Fruit fly (Drosophila melanogaster) whole organism, larva: ENCODE results near the gene Mocs2B.

ENCODE experiments used
- noc ChIP-seq: fragments of 200-800 bp; sonication (Bioruptor generic); optimal IDR thresholded peaks from 3 replicates; lab custom pipeline; 2019; ENCODE audit warnings: missing biosample characterization, mild to moderate bottlenecking, missing genetic modification characterization, moderate library complexity

Mocs2B gene

DNA sequence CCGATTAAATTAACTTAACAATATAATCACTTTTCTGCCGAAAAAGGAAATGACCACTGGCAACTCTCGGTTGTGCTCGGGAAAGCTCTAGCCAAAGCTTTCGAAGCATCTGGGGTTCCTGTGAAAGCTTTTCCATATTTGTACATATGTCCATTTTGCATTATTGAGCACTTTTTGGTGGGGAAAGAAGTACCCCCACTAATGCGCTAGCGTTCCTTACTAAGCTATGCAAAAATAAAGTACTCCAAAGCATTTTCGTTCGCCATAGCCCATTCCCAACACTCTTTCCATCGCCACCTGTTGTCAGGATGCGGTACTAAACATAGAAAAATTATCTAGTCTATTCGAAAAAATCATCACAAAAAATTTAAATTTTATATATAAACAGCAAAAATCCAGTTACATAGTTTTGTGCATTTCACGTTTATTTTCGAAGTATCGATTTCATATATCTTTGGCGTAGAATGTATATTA is 14.7 kb downstream of the Mocs2B start, which contains the start of gene Nepl16:
Nepl16 (minus strand) TSS at position 51 of the 474 bp plus-strand sequence.
- TF ChIP-seq noc (tag; lab: Kevin White, UChicago) = no peak

DNA sequence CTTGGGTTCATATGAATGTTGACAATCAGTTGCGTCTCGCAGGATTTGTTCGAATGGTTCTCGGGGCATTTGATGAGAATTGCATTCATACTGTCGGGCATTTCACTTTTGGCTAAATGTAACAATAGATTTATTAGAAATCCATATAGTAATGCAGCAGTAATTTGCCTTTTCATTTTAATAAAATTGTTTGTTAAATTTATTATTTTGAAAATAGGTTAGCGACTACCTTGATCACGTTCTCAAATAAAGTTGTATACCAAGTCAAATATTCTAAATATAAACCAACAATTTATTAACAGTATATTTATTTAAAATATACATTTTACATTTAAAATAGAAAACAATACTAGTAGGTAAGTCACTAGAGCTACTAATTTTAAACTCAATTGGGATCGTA is 18.2 kb downstream of the Mocs2B start, which contains the start of gene CG34027:
CG34027 (minus strand) TSS at position 101 of the 400 bp plus-strand sequence.
- no peak for TF ChIP-seq noc (tag; lab: Kevin White, UChicago)

- no peak for TF ChIP-seq noc (tag; lab: Kevin White, UChicago)
Measured at dm6 chr3R:25102253-25102652, 24.9 kb downstream of the Mocs2B start, which contains the start of gene CG45095. CG45095 (plus strand) TSS chr3R:25102553.

- TF ChIP-seq noc (tag; lab: Kevin White, UChicago) = no peak
Measured at dm6 chr3R:25097486-25097885, 29.7 kb downstream of the Mocs2B start, which contains the start of the genes CG33095 and CG33096. CG33095 (plus strand) TSS chr3R:25097672. CG33096 (plus strand) TSS chr3R:25097672.

DNA sequence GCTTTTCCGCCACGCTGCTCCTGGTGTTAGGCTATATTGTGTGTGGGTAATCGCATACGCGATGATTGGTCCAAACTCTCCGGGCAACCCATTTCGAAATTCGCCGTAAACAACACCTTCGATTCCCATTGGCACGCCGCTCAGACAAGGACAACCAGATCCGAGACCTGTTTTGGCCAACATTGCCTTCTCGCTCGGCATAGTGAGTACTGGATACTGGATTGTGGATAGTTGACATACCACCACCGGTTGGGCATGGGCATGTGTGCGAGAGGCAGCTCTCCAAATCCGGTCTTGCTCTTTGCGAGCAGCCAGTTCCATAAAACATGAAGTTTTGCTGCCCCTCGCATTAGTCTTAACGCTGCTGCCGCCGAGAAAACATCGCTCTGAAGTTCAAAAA is 32.5 kb downstream of the Mocs2B start, which contains the start of gene fd96Cb:
fd96Cb (plus strand) TSS at position 374 of the 400 bp plus-strand sequence.
- TF ChIP-seq noc (tag; lab: Kevin White, UChicago) = no peak

DNA sequence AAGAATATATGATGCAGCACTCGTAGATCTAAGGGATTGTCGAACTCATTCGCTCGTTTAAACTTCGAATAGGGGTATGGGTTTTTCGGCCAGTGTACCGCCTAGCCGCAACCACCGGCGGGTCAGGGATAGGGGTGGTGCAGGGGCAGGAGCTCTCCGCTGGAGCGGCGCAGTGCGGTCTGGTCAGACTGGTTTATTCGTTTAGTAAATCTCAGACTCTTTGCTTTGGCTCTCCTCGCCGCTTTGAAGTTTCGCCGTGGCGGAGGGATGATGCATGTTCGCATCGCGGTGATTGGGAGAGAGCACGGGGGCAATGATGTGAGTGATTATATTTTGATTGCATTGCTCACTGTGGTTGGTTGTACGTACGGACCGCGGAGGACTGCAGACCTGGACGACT is 44.8 kb downstream of the Mocs2B start, which contains the start of gene fd96Ca:
fd96Ca (plus strand) TSS at position 337 of the 400 bp plus-strand sequence.
- no peak for TF ChIP-seq noc (tag; lab: Kevin White, UChicago)

dm6 chr3R:25080446-25080845 is 46.7 kb downstream of the Mocs2B start:
- no peak for TF ChIP-seq noc (tag; lab: Kevin White, UChicago)

dm6 chr3R:25078665-25079064 is 48.5 kb downstream of the Mocs2B start:
- TF ChIP-seq noc (tag; lab: Kevin White, UChicago) = no peak

DNA sequence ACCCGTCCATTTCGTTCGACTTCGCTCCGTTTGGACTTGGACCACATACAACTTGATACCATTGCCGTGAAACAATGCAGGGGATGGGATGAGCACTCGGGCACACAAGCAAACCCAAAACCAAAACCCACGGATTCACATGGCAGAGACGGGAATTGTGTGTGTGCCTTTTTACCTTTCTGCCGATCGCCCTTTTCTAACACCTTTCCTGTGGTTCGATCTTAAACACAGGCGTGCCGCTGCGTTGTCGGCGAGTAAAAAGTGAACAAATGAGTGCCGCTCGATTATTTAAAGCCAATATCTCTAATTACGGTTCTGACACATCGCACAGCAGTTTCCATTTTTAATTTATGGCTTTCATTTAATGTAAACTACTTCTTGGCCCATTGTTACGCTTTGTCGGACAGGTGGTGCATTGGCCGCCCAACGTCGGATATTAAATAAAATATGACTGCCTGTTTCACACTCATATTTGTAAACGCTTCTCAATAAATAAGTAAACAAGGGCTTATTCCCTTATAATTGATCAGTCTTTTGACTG is 49.8 kb downstream of the Mocs2B start:
- TF ChIP-seq noc (tag; lab: Kevin White, UChicago) = no peak
